Worm (Caenorhabditis elegans) whole organism, L2 larva: Measurements from ENCODE around the gene cdh-8.

Source experiments
- C34F6.9 ChIP-seq: fragments of 150-350 bp; optimal IDR thresholded peaks from 2 replicates; lab custom pipeline; 2014; ENCODE audit warnings: missing biosample characterization, missing genetic modification characterization
- F13H6.1 ChIP-seq: sonication (generic microtip); optimal IDR thresholded peaks from 2 replicates; lab custom pipeline; 2016; ENCODE audit warnings: missing genetic modification characterization, missing compliant biosample characterization
- R02D3.7 ChIP-seq: fragments of 150-350 bp; optimal IDR thresholded peaks from 2 replicates; lab custom pipeline; 2014; ENCODE audit warnings: missing biosample characterization, missing genetic modification characterization
- Y55F3AM.14 ChIP-seq: fragments of 200-800 bp; sonication (Bioruptor generic); optimal IDR thresholded peaks from 2 replicates; lab custom pipeline; 2018; ENCODE audit warnings: mild to moderate bottlenecking, missing genetic modification characterization, missing compliant biosample characterization
- ZK546.5 ChIP-seq: sonication (generic microtip); optimal IDR thresholded peaks from 2 replicates; lab custom pipeline; 2017; ENCODE audit warnings: missing biosample characterization, missing genetic modification characterization
- alr-1 ChIP-seq: fragments of 150-350 bp; optimal IDR thresholded peaks from 2 replicates; lab custom pipeline; 2014; ENCODE audit warnings: missing biosample characterization, missing genetic modification characterization
- aly-2 ChIP-seq: fragments of 150-350 bp; optimal IDR thresholded peaks from 2 replicates; lab custom pipeline; 2014; ENCODE audit warnings: missing biosample characterization, missing genetic modification characterization
- ama-1 ChIP-seq: fragments of 150-350 bp; optimal IDR thresholded peaks from 2 replicates; lab custom pipeline; 2018; ENCODE audit warnings: inconsistent platforms
- blmp-1 ChIP-seq: sonication (generic microtip); optimal IDR thresholded peaks from 2 replicates; lab custom pipeline; 2017; ENCODE audit warnings: missing genetic modification characterization, mild to moderate bottlenecking, missing compliant biosample characterization, antibody characterized with exemption, moderate library complexity; ENCODE audit not compliant: insufficient read depth
- ceh-16 ChIP-seq: fragments of 150-350 bp; optimal IDR thresholded peaks from 2 replicates; lab custom pipeline; 2014; ENCODE audit warnings: missing biosample characterization, missing genetic modification characterization
- ceh-82 ChIP-seq: fragments of 150-350 bp; optimal IDR thresholded peaks from 2 replicates; lab custom pipeline; 2014; ENCODE audit warnings: missing biosample characterization, missing genetic modification characterization
- crh-2 ChIP-seq: sonication (generic microtip); optimal IDR thresholded peaks from 2 replicates; lab custom pipeline; 2017; ENCODE audit warnings: missing biosample characterization, missing genetic modification characterization
- dmd-4 ChIP-seq: sonication (generic microtip); optimal IDR thresholded peaks from 2 replicates; lab custom pipeline; 2017; ENCODE audit warnings: missing biosample characterization, missing genetic modification characterization
- egl-27 ChIP-seq: sonication (generic microtip); optimal IDR thresholded peaks from 3 replicates; lab custom pipeline; 2017; ENCODE audit warnings: missing biosample characterization, missing genetic modification reagents, missing genetic modification characterization
- elt-1 ChIP-seq: fragments of 150-350 bp; optimal IDR thresholded peaks from 2 replicates; lab custom pipeline; 2014; ENCODE audit warnings: missing biosample characterization, missing genetic modification characterization
- elt-3 ChIP-seq: sonication (generic microtip); optimal IDR thresholded peaks from 2 replicates; lab custom pipeline; 2017; ENCODE audit warnings: missing biosample characterization, missing genetic modification characterization
- fos-1 ChIP-seq: fragments of 150-350 bp; optimal IDR thresholded peaks from 2 replicates; lab custom pipeline; 2014; ENCODE audit warnings: missing biosample characterization, missing genetic modification characterization
- gmeb-1 ChIP-seq: fragments of 150-350 bp; optimal IDR thresholded peaks from 2 replicates; lab custom pipeline; 2014; ENCODE audit warnings: missing biosample characterization, missing genetic modification characterization
- lin-11 ChIP-seq: fragments of 150-350 bp; sonication (generic microtip); optimal IDR thresholded peaks from 2 replicates; lab custom pipeline; 2014; ENCODE audit warnings: missing biosample characterization, missing genetic modification characterization, inconsistent platforms, mixed read lengths
- lin-13 ChIP-seq: fragments of 150-350 bp; optimal IDR thresholded peaks from 2 replicates; lab custom pipeline; 2014; ENCODE audit warnings: missing biosample characterization, missing genetic modification reagents, missing genetic modification characterization
- lin-39 ChIP-seq: fragments of 150-350 bp; optimal IDR thresholded peaks from 2 replicates; lab custom pipeline; 2014; ENCODE audit warnings: missing biosample characterization, missing genetic modification reagents, missing genetic modification characterization
- mab-5 ChIP-seq: fragments of 150-350 bp; optimal IDR thresholded peaks from 2 replicates; lab custom pipeline; 2014; ENCODE audit warnings: missing biosample characterization, missing genetic modification characterization
- mbf-1 ChIP-seq: sonication (generic microtip); optimal IDR thresholded peaks from 2 replicates; lab custom pipeline; 2017; ENCODE audit warnings: missing biosample characterization, missing genetic modification characterization
- mdl-1 ChIP-seq, 2 experiments: fragments of 150-350 bp in 1 of 2; sonication (generic microtip) in 1 of 2; optimal IDR thresholded peaks; 2 replicates each; lab custom pipeline; 2017; ENCODE audit warnings: missing biosample characterization in 2 of 2, missing genetic modification characterization in 2 of 2
- nhr-10 ChIP-seq: sonication (generic microtip); optimal IDR thresholded peaks from 2 replicates; lab custom pipeline; 2017; ENCODE audit warnings: missing biosample characterization, missing genetic modification characterization
- nhr-11 ChIP-seq: fragments of 150-350 bp; optimal IDR thresholded peaks from 2 replicates; lab custom pipeline; 2014; ENCODE audit warnings: missing biosample characterization, missing genetic modification characterization
- nhr-12 ChIP-seq: fragments of 150-350 bp; optimal IDR thresholded peaks from 2 replicates; lab custom pipeline; 2014; ENCODE audit warnings: missing biosample characterization, missing genetic modification characterization
- nhr-129 ChIP-seq: fragments of 150-350 bp; optimal IDR thresholded peaks from 2 replicates; lab custom pipeline; 2014; ENCODE audit warnings: missing biosample characterization, missing genetic modification characterization
- nhr-21 ChIP-seq: fragments of 150-350 bp; optimal IDR thresholded peaks from 2 replicates; lab custom pipeline; 2014; ENCODE audit warnings: missing biosample characterization, missing genetic modification characterization
- nhr-23 ChIP-seq: fragments of 150-350 bp; optimal IDR thresholded peaks from 2 replicates; lab custom pipeline; 2014; ENCODE audit warnings: missing biosample characterization, missing genetic modification reagents, missing genetic modification characterization
- nhr-237 ChIP-seq: fragments of 150-350 bp; optimal IDR thresholded peaks from 2 replicates; lab custom pipeline; 2014; ENCODE audit warnings: missing biosample characterization, missing genetic modification characterization
- nhr-25 ChIP-seq: fragments of 150-350 bp; sonication (generic microtip); optimal IDR thresholded peaks from 3 replicates; lab custom pipeline; 2014; ENCODE audit warnings: missing biosample characterization, missing genetic modification characterization
- nhr-6 ChIP-seq: fragments of 150-350 bp; optimal IDR thresholded peaks from 2 replicates; lab custom pipeline; 2014; ENCODE audit warnings: missing biosample characterization, missing genetic modification characterization
- nhr-77 ChIP-seq: fragments of 150-350 bp; optimal IDR thresholded peaks from 2 replicates; lab custom pipeline; 2014; ENCODE audit warnings: missing biosample characterization, missing genetic modification characterization
- skn-1 ChIP-seq: sonication (generic microtip); optimal IDR thresholded peaks from 2 replicates; lab custom pipeline; 2017; ENCODE audit warnings: missing biosample characterization, missing genetic modification characterization
- sma-3 ChIP-seq: sonication (generic microtip); optimal IDR thresholded peaks from 2 replicates; lab custom pipeline; 2016; ENCODE audit warnings: missing genetic modification reagents, missing genetic modification characterization, missing compliant biosample characterization
- snpc-4 ChIP-seq: fragments of 150-350 bp; optimal IDR thresholded peaks from 2 replicates; lab custom pipeline; 2014; ENCODE audit warnings: missing biosample characterization, missing genetic modification characterization
- unc-39 ChIP-seq: fragments of 150-350 bp; optimal IDR thresholded peaks from 2 replicates; lab custom pipeline; 2014; ENCODE audit warnings: missing biosample characterization, missing genetic modification characterization
- unc-55 ChIP-seq: fragments of 150-350 bp; sonication (generic microtip); optimal IDR thresholded peaks from 3 replicates; lab custom pipeline; 2014; ENCODE audit warnings: missing biosample characterization, missing genetic modification reagents, missing genetic modification characterization
- unc-62 ChIP-seq: fragments of 150-350 bp; optimal IDR thresholded peaks from 2 replicates; lab custom pipeline; 2014; ENCODE audit warnings: missing biosample characterization, missing genetic modification reagents, missing genetic modification characterization
- zag-1 ChIP-seq: fragments of 150-350 bp; optimal IDR thresholded peaks from 2 replicates; lab custom pipeline; 2014; ENCODE audit warnings: missing biosample characterization, missing genetic modification characterization
- ztf-1 ChIP-seq: fragments of 200-800 bp; sonication (Bioruptor generic); conservative IDR thresholded peaks from 2 replicates; pipeline ENCODE4 v1.3.6; 2022; ENCODE audit warnings: missing genetic modification characterization, missing compliant biosample characterization
- ztf-11 ChIP-seq: sonication (generic microtip); optimal IDR thresholded peaks from 2 replicates; lab custom pipeline; 2017; ENCODE audit warnings: missing biosample characterization, missing genetic modification characterization

cdh-8 gene

ce11 chrIV:313615-314014, 26.0 kb upstream of the cdh-8 start, which contains the start of gene snai-1:
TSS of gene snai-1 (minus strand) at chrIV:313715.
- TF ChIP-seq R02D3.7 (tag; lab: Kevin White, UChicago), result no peak
- no peak for TF ChIP-seq nhr-129
- no peak for TF ChIP-seq nhr-23 (tag; lab: Kevin White, UChicago)
- no peak for TF ChIP-seq fos-1 (tag; lab: Kevin White, UChicago)
- no peak for TF ChIP-seq C34F6.9 (tag; lab: Kevin White, UChicago)
- TF ChIP-seq nhr-21 (tag; lab: Kevin White, UChicago), result no peak
- no peak for TF ChIP-seq skn-1 (tag; lab: Kevin White, UChicago)
- no peak for TF ChIP-seq crh-2 (tag; lab: Kevin White, UChicago)
- no peak for TF ChIP-seq aly-2 (tag; lab: Kevin White, UChicago)
- TF ChIP-seq nhr-10 (tag; lab: Kevin White, UChicago), result no peak
- no peak for TF ChIP-seq lin-11 (tag; lab: Kevin White, UChicago)
- no peak for TF ChIP-seq snpc-4 (tag; lab: Kevin White, UChicago)
- TF ChIP-seq F13H6.1 (tag; lab: Kevin White, UChicago), result no peak

DNA sequence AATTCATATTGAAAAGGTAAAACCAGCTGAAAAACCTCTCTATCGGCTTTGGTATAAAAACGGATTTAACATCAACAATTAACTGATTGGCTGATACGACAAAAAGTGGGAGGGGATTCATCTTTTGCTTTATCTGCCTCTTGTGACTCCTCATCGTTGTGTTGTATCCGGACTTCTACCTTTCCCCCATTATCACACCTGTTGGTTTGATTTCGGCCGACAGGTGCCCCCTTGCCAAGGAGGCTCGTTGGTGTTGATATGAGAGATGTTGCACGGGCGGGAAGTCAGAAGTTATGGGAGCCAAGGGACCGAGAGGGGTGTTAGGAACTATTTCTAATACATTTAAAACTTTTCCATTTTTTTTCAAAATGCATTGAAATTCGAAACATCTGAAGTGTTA, 25.1 kb upstream of the cdh-8 start:
- TF ChIP-seq snpc-4 (tag; lab: Kevin White, UChicago), result no peak
- no peak for TF ChIP-seq gmeb-1 (tag; lab: Kevin White, UChicago)
- no peak for TF ChIP-seq nhr-21 (tag; lab: Kevin White, UChicago)

ce11 chrIV:319654-320053, 20.0 kb upstream of the cdh-8 start:
- TF ChIP-seq aly-2 (tag; lab: Kevin White, UChicago), result no peak
- TF ChIP-seq unc-62 (GFP tag; lab: Kevin White, UChicago), result no peak

- TF ChIP-seq lin-39 (tag; lab: Kevin White, UChicago) (no peak), fos-1 (tag; lab: Kevin White, UChicago) (peak; percentile 58), elt-1 (no peak)
These were observed 19.2 kb upstream of the cdh-8 start, which contains the start of gene dsc-4 for ce11 chrIV:320380-320779. TSS of gene dsc-4 (minus strand) at chrIV:320544.

- TF ChIP-seq unc-39 (tag; lab: Kevin White, UChicago) (no peak), ceh-16 (no peak), nhr-25 (tag; lab: Kevin White, UChicago) (no peak), zag-1 (tag; lab: Kevin White, UChicago) (no peak), lin-11 (tag; lab: Kevin White, UChicago) (peak; percentile 8), nhr-21 (tag; lab: Kevin White, UChicago) (peak; percentile 19), alr-1 (tag; lab: Kevin White, UChicago) (no peak), skn-1 (tag; lab: Kevin White, UChicago) (no peak), ztf-11 (tag; lab: Kevin White, UChicago) (no peak), mab-5 (no peak), F13H6.1 (tag; lab: Kevin White, UChicago) (peak; percentile 48), mbf-1 (no peak), nhr-6 (tag; lab: Kevin White, UChicago) (no peak), blmp-1 (tag; lab: Kevin White, UChicago) (no peak), mdl-1 (tag; optimal IDR thresholded peaks at IDR 0.05; lab: Kevin White, UChicago) (peak in 1 of 2 experiments; percentile 26), nhr-129 (peak; percentile 60), Y55F3AM.14 (no peak), nhr-12 (tag; lab: Kevin White, UChicago) (no peak), unc-62 (GFP tag; lab: Kevin White, UChicago) (no peak), dmd-4 (no peak), snpc-4 (tag; lab: Kevin White, UChicago) (no peak), ama-1 (lab: Kevin White, UChicago) (no peak), elt-1 (no peak), aly-2 (tag; lab: Kevin White, UChicago) (no peak), elt-3 (tag; lab: Kevin White, UChicago) (no peak), ceh-82 (no peak), ztf-1 (GFP tag; lab: Robert Waterston, UW) (no peak), lin-13 (GFP tag; lab: Kevin White, UChicago) (peak; percentile 42), sma-3 (GFP tag; lab: Kevin White, UChicago) (peak; percentile 54), lin-39 (tag; lab: Kevin White, UChicago) (no peak), unc-55 (GFP tag; lab: Kevin White, UChicago) (peak; percentile 55), ZK546.5 (tag; lab: Kevin White, UChicago) (no peak), R02D3.7 (tag; lab: Kevin White, UChicago) (no peak), crh-2 (tag; lab: Kevin White, UChicago) (peak; percentile 36), egl-27 (no peak), nhr-11 (tag; lab: Kevin White, UChicago) (no peak), C34F6.9 (tag; lab: Kevin White, UChicago) (peak; percentile 33), nhr-237 (tag; lab: Kevin White, UChicago) (no peak), nhr-77 (tag; lab: Kevin White, UChicago) (no peak), fos-1 (tag; lab: Kevin White, UChicago) (peak; percentile 45), nhr-23 (tag; lab: Kevin White, UChicago) (no peak), gmeb-1 (tag; lab: Kevin White, UChicago) (peak; percentile 29)
These were observed 17.1 kb upstream of the cdh-8 start, which contains the start of gene grl-26 for ce11 chrIV:322497-322896. TSS of gene grl-26 (minus strand) at chrIV:322814.
